Fruit fly (Drosophila melanogaster) whole organism, embryonic: Measurements from ENCODE around the gene mrva.
A peak's percentile ranks its signal among the peaks of the same experiment; 100 is the strongest.

Source experiments
- CG11456 ChIP-seq: fragments of 200-800 bp; sonication (Bioruptor generic); IDR thresholded peaks from 3 replicates; pipeline ENCODE4 v1.3.6; 2022; ENCODE audit warnings: missing biosample characterization, missing genetic modification characterization
- CG13624 ChIP-seq: fragments of 200-800 bp; sonication (Bioruptor generic); optimal IDR thresholded peaks from 2 replicates; lab custom pipeline; 2016; ENCODE audit warnings: missing biosample characterization, missing genetic modification characterization
- CG15011 ChIP-seq: fragments of 200-800 bp; sonication (Bioruptor generic); optimal IDR thresholded peaks from 3 replicates; lab custom pipeline; 2018; ENCODE audit warnings: missing biosample characterization, mild to moderate bottlenecking, missing genetic modification characterization
- CG15479 ChIP-seq: fragments of 200-800 bp; sonication (Bioruptor generic); optimal IDR thresholded peaks from 3 replicates; lab custom pipeline; 2019; ENCODE audit warnings: missing biosample characterization, mild to moderate bottlenecking, missing genetic modification characterization, moderate library complexity
- CG15601 ChIP-seq: fragments of 200-800 bp; sonication (Bioruptor generic); optimal IDR thresholded peaks from 3 replicates; lab custom pipeline; 2019; ENCODE audit warnings: missing biosample characterization, mild to moderate bottlenecking, missing genetic modification characterization, moderate library complexity
- CG16863 ChIP-seq: fragments of 200-800 bp; sonication (Bioruptor generic); optimal IDR thresholded peaks from 3 replicates; lab custom pipeline; 2016; ENCODE audit warnings: missing biosample characterization, missing genetic modification characterization
- CG17385 ChIP-seq: fragments of 200-800 bp; sonication (Bioruptor generic); optimal IDR thresholded peaks from 3 replicates; lab custom pipeline; 2018; ENCODE audit warnings: missing biosample characterization, mild to moderate bottlenecking, missing genetic modification characterization
- CG17802 ChIP-seq: fragments of 200-800 bp; sonication (Bioruptor generic); optimal IDR thresholded peaks from 2 replicates; lab custom pipeline; 2018; ENCODE audit warnings: missing biosample characterization, mild to moderate bottlenecking, missing genetic modification characterization, moderate library complexity
- CG18599 ChIP-seq: fragments of 200-800 bp; sonication (Bioruptor generic); optimal IDR thresholded peaks from 3 replicates; lab custom pipeline; 2017; ENCODE audit warnings: missing biosample characterization, missing genetic modification characterization, mild to moderate bottlenecking, moderate library complexity, missing genetic modification reagents
- CG2120 ChIP-seq: fragments of 200-800 bp; sonication (Bioruptor generic); optimal IDR thresholded peaks from 3 replicates; lab custom pipeline; 2016; ENCODE audit warnings: missing biosample characterization, missing genetic modification characterization
- CG2199 ChIP-seq: fragments of 200-800 bp; sonication (Bioruptor generic); IDR thresholded peaks from 3 replicates; pipeline ENCODE4 v1.3.6; 2022; ENCODE audit warnings: missing biosample characterization, missing genetic modification characterization
- CG3065 ChIP-seq: fragments of 200-800 bp; sonication (Bioruptor generic); optimal IDR thresholded peaks from 2 replicates; lab custom pipeline; 2016; ENCODE audit warnings: missing biosample characterization, missing genetic modification characterization
- CG34224 ChIP-seq: fragments of 200-800 bp; sonication (Bioruptor generic); IDR thresholded peaks from 3 replicates; pipeline ENCODE4 v1.3.6; 2022; ENCODE audit warnings: missing biosample characterization, missing genetic modification characterization; ENCODE audit not compliant: partially characterized antibody
- CG3847 ChIP-seq: fragments of 200-800 bp; sonication (Bioruptor generic); IDR thresholded peaks from 2 replicates; pipeline ENCODE4 v1.3.6; 2022; ENCODE audit warnings: missing biosample characterization, missing genetic modification characterization
- CG4282 ChIP-seq: fragments of 200-800 bp; sonication (Bioruptor generic); optimal IDR thresholded peaks from 2 replicates; lab custom pipeline; 2016; ENCODE audit warnings: missing biosample characterization, missing genetic modification characterization
- CG6683 ChIP-seq: fragments of 200-800 bp; sonication (Bioruptor generic); optimal IDR thresholded peaks from 2 replicates; lab custom pipeline; 2017; ENCODE audit warnings: missing biosample characterization, mild to moderate bottlenecking, missing genetic modification characterization, missing genetic modification reagents
- CG6791 ChIP-seq: fragments of 200-800 bp; sonication (Bioruptor generic); IDR thresholded peaks from 3 replicates; pipeline ENCODE4 v1.3.6; 2022; ENCODE audit warnings: missing biosample characterization, missing genetic modification characterization; ENCODE audit not compliant: partially characterized antibody
- CG7357 ChIP-seq: fragments of 200-800 bp; sonication (Bioruptor generic); IDR thresholded peaks from 3 replicates; pipeline ENCODE4 v1.3.6; 2022; ENCODE audit warnings: missing biosample characterization, missing genetic modification characterization
- CG8478 ChIP-seq: fragments of >200 bp; optimal IDR thresholded peaks from 2 replicates; lab custom pipeline; 2018
- CG9437 ChIP-seq: fragments of 200-800 bp; sonication (Bioruptor generic); optimal IDR thresholded peaks from 2 replicates; lab custom pipeline; 2018; ENCODE audit warnings: missing biosample characterization, mild to moderate bottlenecking, missing genetic modification characterization
- CG9817 ChIP-seq: fragments of 200-800 bp; sonication (Bioruptor generic); optimal IDR thresholded peaks from 2 replicates; lab custom pipeline; 2018; ENCODE audit warnings: missing biosample characterization, mild to moderate bottlenecking, missing genetic modification characterization, moderate library complexity
- Dbx ChIP-seq: fragments of 200-800 bp; sonication (Bioruptor generic); IDR thresholded peaks from 3 replicates; pipeline ENCODE4 v1.3.6; 2022; ENCODE audit warnings: missing biosample characterization, missing genetic modification characterization
- Deaf1 ChIP-seq: fragments of 200-800 bp; optimal IDR thresholded peaks from 3 replicates; lab custom pipeline; 2019; ENCODE audit warnings: missing biosample characterization, mild to moderate bottlenecking, missing genetic modification characterization, moderate library complexity
- Dip2 ChIP-seq: fragments of 200-800 bp; sonication (Bioruptor generic); IDR thresholded peaks from 2 replicates; pipeline ENCODE4 v1.3.6; 2022; ENCODE audit warnings: missing biosample characterization, missing genetic modification characterization
- Doc2 ChIP-seq: fragments of 200-800 bp; sonication (Bioruptor generic); IDR thresholded peaks from 2 replicates; pipeline ENCODE4 v1.3.6; 2022; ENCODE audit warnings: missing biosample characterization, missing genetic modification characterization
- Doc3 ChIP-seq: fragments of 200-800 bp; sonication (Bioruptor generic); IDR thresholded peaks from 3 replicates; pipeline ENCODE4 v1.3.6; 2022; ENCODE audit warnings: missing biosample characterization, missing genetic modification characterization; ENCODE audit not compliant: partially characterized antibody
- Ets97D ChIP-seq: fragments of 200-800 bp; sonication (Bioruptor generic); optimal IDR thresholded peaks from 3 replicates; lab custom pipeline; 2016; ENCODE audit warnings: missing biosample characterization, missing genetic modification characterization
- Hsf ChIP-seq: fragments of 200-800 bp; sonication (Bioruptor generic); optimal IDR thresholded peaks from 3 replicates; lab custom pipeline; 2016; ENCODE audit warnings: missing biosample characterization, missing genetic modification characterization
- Mes4 ChIP-seq: fragments of 200-800 bp; sonication (Bioruptor generic); optimal IDR thresholded peaks from 2 replicates; lab custom pipeline; 2016; ENCODE audit warnings: missing biosample characterization, missing genetic modification characterization
- Neu2 ChIP-seq: fragments of 200-800 bp; sonication (Bioruptor generic); optimal IDR thresholded peaks from 3 replicates; lab custom pipeline; 2016; ENCODE audit warnings: missing biosample characterization, missing genetic modification characterization, borderline replicate concordance
- Poxn ChIP-seq: fragments of 200-800 bp; sonication (Bioruptor generic); IDR thresholded peaks from 2 replicates; pipeline ENCODE4 v1.3.6; 2022; ENCODE audit warnings: missing biosample characterization, missing genetic modification characterization
- Ptx1 ChIP-seq: fragments of 200-800 bp; sonication (Bioruptor generic); IDR thresholded peaks from 2 replicates; pipeline ENCODE4 v1.3.6; 2022; ENCODE audit warnings: missing biosample characterization, missing genetic modification characterization
- Side ChIP-seq: fragments of 200-800 bp; sonication (Bioruptor generic); optimal IDR thresholded peaks from 2 replicates; lab custom pipeline; 2016; ENCODE audit warnings: missing biosample characterization, missing genetic modification characterization
- Sin3A ChIP-seq: fragments of >200 bp; optimal IDR thresholded peaks from 2 replicates; lab custom pipeline; 2018
- ap ChIP-seq: fragments of 200-800 bp; sonication (Bioruptor generic); IDR thresholded peaks from 2 replicates; pipeline ENCODE4 v1.3.6; 2022; ENCODE audit warnings: missing biosample characterization, missing genetic modification characterization
- chm ChIP-seq: fragments of 200-800 bp; sonication (Bioruptor generic); IDR thresholded peaks from 2 replicates; pipeline ENCODE4 v1.3.6; 2022; ENCODE audit warnings: missing biosample characterization, missing genetic modification characterization
- danr ChIP-seq: fragments of 200-800 bp; sonication (Bioruptor generic); IDR thresholded peaks from 2 replicates; pipeline ENCODE4 v1.3.6; 2022; ENCODE audit warnings: missing biosample characterization, missing genetic modification characterization
- dati ChIP-seq: fragments of 200-800 bp; sonication (Bioruptor generic); IDR thresholded peaks from 2 replicates; pipeline ENCODE4 v1.3.6; 2022; ENCODE audit warnings: missing biosample characterization, missing genetic modification characterization
- fd96Cb ChIP-seq: fragments of 200-800 bp; sonication (Bioruptor generic); optimal IDR thresholded peaks from 2 replicates; lab custom pipeline; 2018; ENCODE audit warnings: missing biosample characterization, mild to moderate bottlenecking, missing genetic modification characterization, moderate library complexity
- fru ChIP-seq: fragments of >200 bp; optimal IDR thresholded peaks from 2 replicates; lab custom pipeline; 2017
- gem ChIP-seq: fragments of 200-800 bp; sonication (Bioruptor generic); optimal IDR thresholded peaks from 2 replicates; lab custom pipeline; 2019; ENCODE audit warnings: missing biosample characterization, mild to moderate bottlenecking, missing genetic modification characterization, moderate library complexity
- gsb ChIP-seq: fragments of 200-800 bp; sonication (Bioruptor generic); IDR thresholded peaks from 2 replicates; pipeline ENCODE4 v1.3.6; 2022; ENCODE audit warnings: missing biosample characterization, missing genetic modification characterization
- hb ChIP-seq: fragments of 200-800 bp; sonication (Bioruptor generic); IDR thresholded peaks from 3 replicates; pipeline ENCODE4 v1.3.6; 2022; ENCODE audit warnings: missing biosample characterization, missing genetic modification characterization; ENCODE audit not compliant: partially characterized antibody
- maf-S ChIP-seq: fragments of 200-800 bp; sonication (Bioruptor generic); optimal IDR thresholded peaks from 2 replicates; lab custom pipeline; 2016; ENCODE audit warnings: missing biosample characterization, missing genetic modification characterization
- mirr ChIP-seq: fragments of 200-800 bp; sonication (Bioruptor generic); optimal IDR thresholded peaks from 3 replicates; lab custom pipeline; 2018; ENCODE audit warnings: missing biosample characterization, mild to moderate bottlenecking, missing genetic modification characterization
- pb ChIP-seq: fragments of 200-800 bp; sonication (Bioruptor generic); optimal IDR thresholded peaks from 3 replicates; lab custom pipeline; 2016; ENCODE audit warnings: missing biosample characterization, missing genetic modification characterization
- pros ChIP-seq: fragments of 200-800 bp; sonication (Bioruptor generic); optimal IDR thresholded peaks from 3 replicates; lab custom pipeline; 2019; ENCODE audit warnings: missing biosample characterization, mild to moderate bottlenecking, missing genetic modification characterization, moderate library complexity
- pzg ChIP-seq: fragments of 200-800 bp; sonication (Bioruptor generic); optimal IDR thresholded peaks from 3 replicates; lab custom pipeline; 2018; ENCODE audit warnings: missing biosample characterization, mild to moderate bottlenecking, missing genetic modification characterization, moderate library complexity
- sd ChIP-seq: fragments of 200-800 bp; sonication (Bioruptor generic); optimal IDR thresholded peaks from 3 replicates; lab custom pipeline; 2018; ENCODE audit warnings: missing biosample characterization, mild to moderate bottlenecking, missing genetic modification characterization, moderate library complexity
- slbo ChIP-seq: fragments of 200-800 bp; sonication (Bioruptor generic); IDR thresholded peaks from 2 replicates; pipeline ENCODE4 v1.3.6; 2022; ENCODE audit warnings: missing biosample characterization, missing genetic modification characterization
- tgo ChIP-seq: fragments of 200-800 bp; sonication (Bioruptor generic); IDR thresholded peaks from 3 replicates; pipeline ENCODE4 v1.3.6; 2022; ENCODE audit warnings: missing biosample characterization, missing genetic modification characterization
- wor ChIP-seq: fragments of 200-800 bp; sonication (Bioruptor generic); IDR thresholded peaks from 2 replicates; pipeline ENCODE4 v1.3.6; 2022; ENCODE audit warnings: missing biosample characterization, missing genetic modification characterization

mrva gene

dm6 chr3L:7370231-7370882, 41.7 kb upstream of the mrva start (continued):
- TF ChIP-seq fd96Cb (tag; lab: Kevin White, UChicago) (no peak), CG8478 (peak; percentile 95), maf-S (GFP tag; lab: Kevin White, UChicago) (no peak), Dip2 (no peak), wor (GFP tag; lab: Robert Waterston, UW) (no peak), Ets97D (no peak), CG9437 (peak; percentile 93), sd (tag; lab: Kevin White, UChicago) (peak; percentile 99), CG13624 (no peak), Ptx1 (no peak), gem (tag; lab: Kevin White, UChicago) (no peak), dati (no peak), CG11456 (GFP tag; lab: Robert Waterston, UW) (no peak), Doc2 (GFP tag; lab: Robert Waterston, UW) (no peak), gsb (GFP tag; lab: Robert Waterston, UW) (no peak), CG7357 (GFP tag; lab: Robert Waterston, UW) (no peak), CG6791 (0 out of 3 replicates have a peak, but pooled peaks have one; percentile 26), CG4282 (GFP tag; lab: Kevin White, UChicago) (no peak), slbo (GFP tag; lab: Robert Waterston, UW) (no peak), CG34224 (GFP tag; lab: Robert Waterston, UW) (no peak), CG15011 (GFP tag; lab: Kevin White, UChicago) (no peak), mirr (GFP tag; lab: Kevin White, UChicago) (no peak), Mes4 (no peak), CG2199 (peak; percentile 87), CG2120 (no peak), fru (lab: Kevin White, UChicago) (no peak), Doc3 (GFP tag; lab: Robert Waterston, UW) (no peak), pros (GFP tag; lab: Kevin White, UChicago) (peak; percentile 98), CG9817 (tag; lab: Kevin White, UChicago) (no peak), CG16863 (GFP tag; lab: Kevin White, UChicago) (no peak), chm (GFP tag; lab: Robert Waterston, UW) (no peak), CG17385 (GFP tag; lab: Kevin White, UChicago) (peak; percentile 95), Sin3A (lab: Kevin White, UChicago) (peak; percentile 9), hb (GFP tag; lab: Robert Waterston, UW) (peak; percentile 20; the same call in 1 of the 3 replicates), Hsf (no peak), CG15601 (tag; lab: Kevin White, UChicago) (no peak), Side (GFP tag; lab: Kevin White, UChicago) (no peak), CG3065 (GFP tag; lab: Kevin White, UChicago) (no peak), Deaf1 (peak; percentile 29), Neu2 (GFP tag; lab: Kevin White, UChicago) (no peak), danr (GFP tag; lab: Robert Waterston, UW) (no peak), tgo (GFP tag; lab: Robert Waterston, UW) (no peak), CG15479 (peak; percentile 43), Poxn (GFP tag; lab: Robert Waterston, UW) (no peak), CG6683 (GFP tag; lab: Kevin White, UChicago) (no peak), CG3847 (GFP tag; lab: Robert Waterston, UW) (no peak), CG18599 (GFP tag; lab: Kevin White, UChicago) (no peak), Dbx (no peak), pzg (GFP tag; lab: Kevin White, UChicago) (peak; percentile 12), pb (GFP tag; lab: Kevin White, UChicago) (no peak), ap (GFP tag; lab: Robert Waterston, UW) (no peak), CG17802 (tag; lab: Kevin White, UChicago) (no peak)
